Worm (Caenorhabditis elegans): ENCODE measurements around the gene arl-1.

Gene arl-1

ce11 chrII:8561227-8561626 lies 20.6 kb upstream of the arl-1 start, which contains the start of gene iff-2:
Gene iff-2, minus strand, starts transcription at chrII:8561367.
- TF ChIP-seq flt-1 (GFP tag; IDR thresholded peaks at IDR 0.05) (peak; percentile 89), klf-2 (GFP tag; conservative IDR thresholded peaks at IDR 0.05) (0 out of 2 replicates have a peak, but pooled peaks have one; percentile 51), ztf-29 (GFP tag; IDR thresholded peaks at IDR 0.05) (peak; percentile 16; the same call in 1 of the 2 replicates), tab-1 (GFP tag; IDR thresholded peaks at IDR 0.05) (peak; percentile 24; the same call in 1 of the 2 replicates), cog-1 (tag; optimal IDR thresholded peaks at IDR 0.05) (peak; percentile 97), ref-1 (GFP tag; conservative IDR thresholded peaks at IDR 0.05) (peak; percentile 46), ztf-23 (GFP tag; IDR thresholded peaks at IDR 0.05) (peak; percentile 92), med-1 (GFP tag; optimal IDR thresholded peaks at IDR 0.05; ENCODE audit: insufficient read depth) (no peak), T22C8.4 (GFP tag; IDR thresholded peaks at IDR 0.05) (peak; percentile 52)

ce11 chrII:8562002-8562401 lies 19.8 kb upstream of the arl-1 start, which contains the start of gene F54C9.14:
Gene F54C9.14, plus strand, starts transcription at chrII:8562302.
- no peak for TF ChIP-seq cog-1 (tag; optimal IDR thresholded peaks at IDR 0.05)
- no peak for TF ChIP-seq klf-2 (GFP tag; conservative IDR thresholded peaks at IDR 0.05)
- TF ChIP-seq med-1 (GFP tag; optimal IDR thresholded peaks at IDR 0.05; ENCODE audit: insufficient read depth), result no peak
- TF ChIP-seq flt-1 (GFP tag; IDR thresholded peaks at IDR 0.05), result no peak
- no peak for TF ChIP-seq T22C8.4 (GFP tag; IDR thresholded peaks at IDR 0.05)
- TF ChIP-seq tab-1 (GFP tag; IDR thresholded peaks at IDR 0.05), result no peak
- TF ChIP-seq ref-1 (GFP tag; conservative IDR thresholded peaks at IDR 0.05), result no peak
- no peak for TF ChIP-seq ztf-23 (GFP tag; IDR thresholded peaks at IDR 0.05)
- no peak for TF ChIP-seq ztf-29 (GFP tag; IDR thresholded peaks at IDR 0.05)

DNA sequence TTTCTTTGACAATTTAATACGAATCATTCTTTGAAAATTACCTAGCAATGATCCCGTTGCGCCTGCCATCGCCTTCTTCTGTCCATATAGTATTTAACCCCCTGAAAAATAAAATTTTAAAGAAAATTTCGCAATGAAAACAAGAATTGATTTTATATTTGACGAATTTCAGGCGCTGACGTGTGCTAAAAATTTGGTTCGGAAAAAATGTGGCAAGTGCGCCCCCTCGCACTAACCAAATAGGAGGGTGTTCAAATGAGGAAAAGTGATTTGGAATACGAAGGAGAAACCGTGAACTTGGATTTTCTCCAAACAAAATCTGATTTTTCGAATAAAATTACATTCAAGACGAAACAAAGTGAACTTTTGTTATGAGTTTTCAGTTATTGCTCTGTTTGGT lies 15.8 kb upstream of the arl-1 start, which contains the start of gene stc-1:
Gene stc-1, minus strand, starts transcription at position 101 of the 400 bp plus-strand sequence.
- TF ChIP-seq ztf-23 (GFP tag; IDR thresholded peaks at IDR 0.05) (no peak), ref-1 (GFP tag; conservative IDR thresholded peaks at IDR 0.05) (no peak), klf-2 (GFP tag; conservative IDR thresholded peaks at IDR 0.05) (no peak), T22C8.4 (GFP tag; IDR thresholded peaks at IDR 0.05) (no peak)

DNA sequence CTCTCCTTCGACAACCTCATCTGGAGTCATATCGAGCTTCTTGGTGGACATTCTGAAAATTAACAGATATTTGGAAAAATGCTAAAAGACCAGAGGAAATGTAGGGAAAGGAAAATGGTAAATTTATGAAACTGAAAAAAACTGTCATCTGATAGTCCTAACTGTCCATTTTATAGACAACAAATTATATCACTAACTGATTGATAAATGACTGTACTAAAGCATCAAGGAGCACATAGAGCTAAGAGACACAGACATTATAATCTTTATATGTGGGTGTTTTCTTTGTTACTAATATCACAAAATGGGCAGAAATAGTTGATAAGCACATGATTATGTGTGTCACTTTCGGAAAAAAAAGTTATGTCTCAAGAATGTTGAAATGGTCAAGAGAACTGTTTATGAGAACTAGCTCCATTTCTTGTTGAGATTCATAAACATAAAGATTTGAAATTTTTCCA lies 15.0 kb upstream of the arl-1 start, which contains the start of gene F54C9.3:
Gene F54C9.3, minus strand, starts transcription at position 51 of the 461 bp plus-strand sequence.
- TF ChIP-seq ztf-23 (GFP tag; IDR thresholded peaks at IDR 0.05), result no peak
- TF ChIP-seq T22C8.4 (GFP tag; IDR thresholded peaks at IDR 0.05), result no peak
- TF ChIP-seq med-1 (GFP tag; optimal IDR thresholded peaks at IDR 0.05; ENCODE audit: insufficient read depth), result no peak
- TF ChIP-seq flt-1 (GFP tag; IDR thresholded peaks at IDR 0.05), result no peak
- TF ChIP-seq cog-1 (tag; optimal IDR thresholded peaks at IDR 0.05), result no peak
- TF ChIP-seq ztf-29 (GFP tag; IDR thresholded peaks at IDR 0.05), result no peak
- no peak for TF ChIP-seq klf-2 (GFP tag; conservative IDR thresholded peaks at IDR 0.05)
- no peak for TF ChIP-seq tab-1 (GFP tag; IDR thresholded peaks at IDR 0.05)
- TF ChIP-seq ref-1 (GFP tag; conservative IDR thresholded peaks at IDR 0.05), result no peak

DNA sequence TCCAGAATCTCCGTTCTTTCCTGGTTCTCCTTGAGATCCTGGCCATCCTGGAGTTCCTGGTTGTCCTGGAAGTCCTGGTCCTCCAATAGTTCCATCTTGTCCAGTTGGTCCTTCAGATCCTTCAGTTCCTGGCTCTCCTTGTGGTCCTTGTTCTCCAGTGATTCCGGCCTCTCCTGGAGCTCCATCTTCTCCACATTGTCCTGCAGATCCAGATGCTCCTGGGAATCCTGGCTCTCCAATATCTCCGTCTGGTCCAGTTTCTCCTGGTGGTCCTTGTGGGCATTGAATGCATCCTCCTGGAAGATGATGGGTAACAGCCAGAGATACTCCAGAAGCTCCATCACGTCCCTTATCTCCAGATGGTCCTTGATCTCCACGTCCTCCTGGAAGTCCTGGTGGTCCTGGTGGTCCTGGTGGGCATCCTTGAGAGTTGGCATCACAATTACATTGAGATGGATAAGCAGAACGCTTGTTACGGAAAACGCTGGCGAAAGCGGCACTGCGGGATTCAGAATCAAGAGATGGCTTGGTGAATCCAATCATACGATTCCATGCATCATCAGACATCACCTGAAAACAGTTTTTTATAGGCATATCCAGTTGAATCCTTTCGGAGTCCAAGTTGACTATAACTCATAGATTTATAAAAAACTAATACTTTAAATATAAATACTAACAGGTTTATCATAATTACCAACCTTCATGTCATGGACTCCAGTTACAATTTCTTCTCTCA lies 13.4 kb upstream of the arl-1 start:
- TF ChIP-seq ref-1 (GFP tag; conservative IDR thresholded peaks at IDR 0.05) (no peak), ztf-29 (GFP tag; IDR thresholded peaks at IDR 0.05) (no peak), klf-2 (GFP tag; conservative IDR thresholded peaks at IDR 0.05) (no peak), med-1 (GFP tag; optimal IDR thresholded peaks at IDR 0.05; ENCODE audit: insufficient read depth) (no peak), tab-1 (GFP tag; IDR thresholded peaks at IDR 0.05) (no peak), flt-1 (GFP tag; IDR thresholded peaks at IDR 0.05) (no peak), ztf-23 (GFP tag; IDR thresholded peaks at IDR 0.05) (no peak), cog-1 (tag; optimal IDR thresholded peaks at IDR 0.05) (no peak), T22C8.4 (GFP tag; IDR thresholded peaks at IDR 0.05) (no peak)

ce11 chrII:8569038-8569977 lies 12.5 kb upstream of the arl-1 start, which contains the start of the genes col-38 and rpl-5:
Gene col-38, minus strand, starts transcription at chrII:8569088.
Gene rpl-5, plus strand, starts transcription at chrII:8569927.
- TF ChIP-seq tab-1 (GFP tag; IDR thresholded peaks at IDR 0.05) (no peak; the same call in 1 of the 2 replicates), klf-2 (GFP tag; conservative IDR thresholded peaks at IDR 0.05) (0 out of 2 replicates have a peak, but pooled peaks have one; percentile 9), cog-1 (tag; optimal IDR thresholded peaks at IDR 0.05) (peak; percentile 64), ztf-23 (GFP tag; IDR thresholded peaks at IDR 0.05) (peak; percentile 80), T22C8.4 (GFP tag; IDR thresholded peaks at IDR 0.05) (no peak), flt-1 (GFP tag; IDR thresholded peaks at IDR 0.05) (peak; percentile 78)

DNA sequence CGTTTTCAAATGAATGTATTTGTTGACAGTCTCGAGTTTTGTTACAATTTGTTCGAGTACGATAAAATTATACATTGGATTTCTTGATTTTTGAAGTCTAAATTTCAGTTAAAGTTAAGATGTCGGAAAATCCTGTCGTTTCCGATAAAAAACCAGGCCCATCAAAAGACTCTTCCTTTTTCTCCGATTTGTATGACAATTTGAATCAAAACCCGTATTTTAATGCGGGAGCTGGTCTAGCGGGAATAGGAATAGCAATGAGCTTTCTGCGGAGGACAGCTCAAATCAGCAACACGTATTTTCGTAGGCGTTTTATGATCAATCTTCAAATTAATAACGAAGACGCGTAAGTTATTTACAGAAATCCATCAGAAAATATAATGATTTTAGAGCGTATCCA lies 10.8 kb upstream of the arl-1 start, which contains the start of gene bcs-1:
Gene bcs-1, plus strand, starts transcription at position 109 of the 400 bp plus-strand sequence.
- TF ChIP-seq flt-1 (GFP tag; IDR thresholded peaks at IDR 0.05), result no peak
- no peak for TF ChIP-seq ztf-29 (GFP tag; IDR thresholded peaks at IDR 0.05)
- TF ChIP-seq T22C8.4 (GFP tag; IDR thresholded peaks at IDR 0.05), result no peak
- TF ChIP-seq klf-2 (GFP tag; conservative IDR thresholded peaks at IDR 0.05), result no peak
- TF ChIP-seq med-1 (GFP tag; optimal IDR thresholded peaks at IDR 0.05; ENCODE audit: insufficient read depth), result no peak
- TF ChIP-seq ref-1 (GFP tag; conservative IDR thresholded peaks at IDR 0.05), result no peak
- TF ChIP-seq tab-1 (GFP tag; IDR thresholded peaks at IDR 0.05), result no peak
- no peak for TF ChIP-seq cog-1 (tag; optimal IDR thresholded peaks at IDR 0.05)
- TF ChIP-seq ztf-23 (GFP tag; IDR thresholded peaks at IDR 0.05), result no peak

ce11 chrII:8573044-8573443 lies 8.8 kb upstream of the arl-1 start, which contains the start of gene F54C9.7:
Gene F54C9.7, plus strand, starts transcription at chrII:8573344.
- no peak for TF ChIP-seq ref-1 (GFP tag; conservative IDR thresholded peaks at IDR 0.05)
- TF ChIP-seq ztf-23 (GFP tag; IDR thresholded peaks at IDR 0.05), result no peak
- no peak for TF ChIP-seq T22C8.4 (GFP tag; IDR thresholded peaks at IDR 0.05)
- no peak for TF ChIP-seq med-1 (GFP tag; optimal IDR thresholded peaks at IDR 0.05; ENCODE audit: insufficient read depth)
- no peak for TF ChIP-seq tab-1 (GFP tag; IDR thresholded peaks at IDR 0.05)
- TF ChIP-seq ztf-29 (GFP tag; IDR thresholded peaks at IDR 0.05), result no peak
- TF ChIP-seq klf-2 (GFP tag; conservative IDR thresholded peaks at IDR 0.05), result no peak
- no peak for TF ChIP-seq flt-1 (GFP tag; IDR thresholded peaks at IDR 0.05)
- no peak for TF ChIP-seq cog-1 (tag; optimal IDR thresholded peaks at IDR 0.05)

All from whole organism, midembryonic.